Worm (Caenorhabditis elegans): Measurements from ENCODE around the gene algn-1.
A peak's percentile ranks its signal among the peaks of the same experiment; 100 is the strongest.

algn-1 gene

DNA sequence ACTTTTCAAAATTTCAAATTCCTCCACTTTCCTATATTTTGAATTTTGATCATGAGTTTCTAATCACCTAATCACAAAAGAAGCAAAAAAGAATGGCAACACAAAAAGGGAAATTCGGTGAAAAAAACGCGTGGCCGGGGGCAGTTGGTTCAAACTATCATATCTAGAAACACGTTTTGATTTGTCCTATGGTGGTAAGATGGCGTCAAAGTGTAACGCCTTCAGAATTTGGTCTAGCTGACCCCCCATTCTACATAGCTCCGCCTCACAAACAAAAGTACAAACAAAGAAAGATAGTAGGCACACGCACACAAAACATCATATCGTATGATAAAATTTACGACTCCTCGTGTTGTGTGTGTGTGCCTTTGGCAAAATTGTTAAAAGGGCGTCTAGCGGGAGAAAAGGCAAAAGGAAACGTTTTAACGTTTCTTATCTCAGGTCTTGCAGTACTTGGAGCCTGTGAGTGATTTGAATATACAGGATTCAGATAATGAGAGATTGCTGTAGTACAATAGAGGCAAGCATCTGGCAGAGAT lies 37.9 kb upstream of the algn-1 start (continued):
- no peak for TF ChIP-seq ceh-28 (tag; optimal IDR thresholded peaks at IDR 0.05)
- TF ChIP-seq nhr-10 (tag; optimal IDR thresholded peaks at IDR 0.05) = no peak
- TF ChIP-seq daf-8 (GFP tag; IDR thresholded peaks at IDR 0.05) = no peak
- TF ChIP-seq ZK337.2 (GFP tag; IDR thresholded peaks at IDR 0.05) = no peak
- TF ChIP-seq Y48G9A.11 (GFP tag; IDR thresholded peaks at IDR 0.05) = no peak
- no peak for TF ChIP-seq snpc-1.2 (GFP tag; IDR thresholded peaks at IDR 0.05)
- TF ChIP-seq cey-2 (tag; optimal IDR thresholded peaks at IDR 0.05; ENCODE audit: borderline replicate concordance, insufficient read depth) = peak; percentile 60
- no peak for TF ChIP-seq nhr-6 (tag; optimal IDR thresholded peaks at IDR 0.05)
- TF ChIP-seq vab-7 (GFP tag; IDR thresholded peaks at IDR 0.05) = no peak
- peak; percentile 32; the same call in 1 of the 2 replicates for TF ChIP-seq Y75B8A.6 (GFP tag; IDR thresholded peaks at IDR 0.05)
- peak in 1 of 2 experiments; percentile 83 for TF ChIP-seq unc-62 (GFP tag; optimal IDR thresholded peaks at IDR 0.05 in 1 of 2)
- no peak for TF ChIP-seq unc-62 (tag; optimal IDR thresholded peaks at IDR 0.05)
- TF ChIP-seq saeg-2 (GFP tag; IDR thresholded peaks at IDR 0.05) = no peak
- TF ChIP-seq pqm-1 (tag; optimal IDR thresholded peaks at IDR 0.05) = peak; percentile 98
- no peak for TF ChIP-seq fkh-10 (GFP tag; optimal IDR thresholded peaks at IDR 0.05)
- no peak for TF ChIP-seq T20F7.1 (GFP tag; optimal IDR thresholded peaks at IDR 0.05)
- TF ChIP-seq mdt-29 (GFP tag; IDR thresholded peaks at IDR 0.05) = no peak
- no peak for TF ChIP-seq mxl-2 (GFP tag; conservative IDR thresholded peaks at IDR 0.05)
- peak; percentile 4 for TF ChIP-seq mes-2 (tag; optimal IDR thresholded peaks at IDR 0.05; ENCODE audit: poor library complexity, severe bottlenecking)
- TF ChIP-seq T26A8.4 (GFP tag; IDR thresholded peaks at IDR 0.05) = peak; percentile 42
- no peak for TF ChIP-seq rbr-2 (tag; optimal IDR thresholded peaks at IDR 0.05)
- TF ChIP-seq php-3 (GFP tag; IDR thresholded peaks at IDR 0.05) = peak; percentile 86; the same call in 1 of the 2 replicates
- TF ChIP-seq daf-16 (GFP tag; optimal IDR thresholded peaks at IDR 0.05) = no peak
- peak; percentile 73 for TF ChIP-seq daf-16 (tag; optimal IDR thresholded peaks at IDR 0.05)
- TF ChIP-seq hif-1 (tag; optimal IDR thresholded peaks at IDR 0.05) = peak in 1 of 2 experiments; percentile 51
- TF ChIP-seq mxl-3 (GFP tag; optimal IDR thresholded peaks at IDR 0.05) = peak; percentile 86
- no peak for TF ChIP-seq nhr-41 (GFP tag; IDR thresholded peaks at IDR 0.05)
- TF ChIP-seq ztf-7 (tag; optimal IDR thresholded peaks at IDR 0.05) = no peak
- TF ChIP-seq daf-19 (GFP tag; conservative IDR thresholded peaks at IDR 0.05) = no peak
- no peak for TF ChIP-seq ztf-11 (tag; optimal IDR thresholded peaks at IDR 0.05)
- TF ChIP-seq unc-130 (GFP tag; optimal IDR thresholded peaks at IDR 0.05) = no peak
- peak; percentile 18 for TF ChIP-seq nhr-102 (tag; optimal IDR thresholded peaks at IDR 0.05)
- TF ChIP-seq F37D6.2 (tag; optimal IDR thresholded peaks at IDR 0.05) = no peak
- no peak for TF ChIP-seq egl-27 (tag; optimal IDR thresholded peaks at IDR 0.05)
- TF ChIP-seq dmd-8 (GFP tag; IDR thresholded peaks at IDR 0.05) = no peak
- TF ChIP-seq egl-43 (GFP tag; IDR thresholded peaks at IDR 0.05) = no peak
- no peak for TF ChIP-seq lin-29 (GFP tag; IDR thresholded peaks at IDR 0.05)
- no peak for TF ChIP-seq dpl-1 (GFP tag; optimal IDR thresholded peaks at IDR 0.05)
- TF ChIP-seq mep-1 (tag; optimal IDR thresholded peaks at IDR 0.05) = peak; percentile 37
- TF ChIP-seq ces-1 (GFP tag; optimal IDR thresholded peaks at IDR 0.05) = no peak
- TF ChIP-seq hmg-1.1 (GFP tag; IDR thresholded peaks at IDR 0.05) = peak; percentile 60; the same call in 1 of the 2 replicates
- no peak for TF ChIP-seq daf-12 (tag; optimal IDR thresholded peaks at IDR 0.05)
- TF ChIP-seq aha-1 (tag) = peak; percentile 61
- TF ChIP-seq madf-9 (GFP tag; conservative IDR thresholded peaks at IDR 0.05) = no peak
- TF ChIP-seq dmd-9 (GFP tag; IDR thresholded peaks at IDR 0.05) = no peak
- TF ChIP-seq nhr-76 (tag; optimal IDR thresholded peaks at IDR 0.05) = no peak
- TF ChIP-seq hlh-30 (tag; optimal IDR thresholded peaks at IDR 0.05; ENCODE audit: insufficient read depth) = peak; percentile 82
- TF ChIP-seq nhr-48 (tag; optimal IDR thresholded peaks at IDR 0.05) = no peak
- TF ChIP-seq ceh-32 (tag; optimal IDR thresholded peaks at IDR 0.05; ENCODE audit: poor library complexity) = no peak
- peak; percentile 31 to 76 for TF ChIP-seq mdl-1 (tag; optimal IDR thresholded peaks at IDR 0.05)
- TF ChIP-seq arid-1 (GFP tag; conservative IDR thresholded peaks at IDR 0.05) = no peak
